Worm (Caenorhabditis elegans): Measurements from ENCODE around the gene nuo-5.

DNA sequence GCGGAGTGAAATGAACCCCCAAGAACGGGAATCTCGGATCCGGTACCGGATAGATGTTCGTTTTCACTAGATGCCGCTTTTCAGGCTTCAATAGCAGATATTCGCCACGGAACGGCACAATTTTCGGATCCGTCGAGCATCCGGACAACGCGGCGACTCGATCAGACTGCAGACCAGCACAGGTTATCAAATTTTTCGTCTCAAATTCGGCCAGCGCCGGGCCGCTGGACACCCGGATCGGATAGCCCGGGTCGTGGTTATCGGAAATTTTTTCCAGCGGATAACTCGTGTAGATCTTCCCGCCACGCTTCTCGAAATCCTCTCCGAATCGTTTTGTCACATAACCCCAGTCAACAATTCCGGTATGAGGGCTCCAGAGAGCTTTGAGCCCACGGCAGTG lies 8.3 kb upstream of the nuo-5 start:
- TF ChIP-seq nhr-6 (tag; optimal IDR thresholded peaks at IDR 0.05) = no peak
- no peak for TF ChIP-seq dpl-1 (GFP tag; optimal IDR thresholded peaks at IDR 0.05)
- TF ChIP-seq skn-1 (tag; optimal IDR thresholded peaks at IDR 0.05) = no peak
- no peak for TF ChIP-seq mep-1 (tag; optimal IDR thresholded peaks at IDR 0.05)
- TF ChIP-seq egl-43 (GFP tag; IDR thresholded peaks at IDR 0.05) = no peak
- no peak for TF ChIP-seq F10B5.3 (tag; optimal IDR thresholded peaks at IDR 0.05)
- TF ChIP-seq nhr-25 (tag; optimal IDR thresholded peaks at IDR 0.05; ENCODE audit: borderline replicate concordance, insufficient read depth) = no peak
- TF ChIP-seq mdl-1 (tag; optimal IDR thresholded peaks at IDR 0.05) = no peak
- no peak for TF ChIP-seq madf-9 (GFP tag; conservative IDR thresholded peaks at IDR 0.05)
- TF ChIP-seq unc-62 (GFP tag; optimal IDR thresholded peaks at IDR 0.05 in 1 of 2) = no peak
- no peak for TF ChIP-seq unc-62 (tag; optimal IDR thresholded peaks at IDR 0.05)
- no peak for TF ChIP-seq ztf-11 (tag; optimal IDR thresholded peaks at IDR 0.05)
- TF ChIP-seq fkh-10 (GFP tag; optimal IDR thresholded peaks at IDR 0.05) = no peak
- TF ChIP-seq daf-8 (GFP tag; IDR thresholded peaks at IDR 0.05) = no peak

Data from whole organism, L4 larva.